Fruit fly (Drosophila melanogaster) whole organism, embryonic: ENCODE measurements around the gene BNIP3.
A peak's percentile ranks its signal among the peaks of the same experiment; 100 is the strongest.

ENCODE experiments used
- Abd-B ChIP-seq: fragments of 200-800 bp; sonication (Bioruptor generic); optimal IDR thresholded peaks from 2 replicates; lab custom pipeline; 2018; ENCODE audit warnings: missing biosample characterization, mild to moderate bottlenecking, missing genetic modification characterization, moderate library complexity
- Blimp-1 ChIP-seq: fragments of 200-800 bp; sonication (Bioruptor generic); optimal IDR thresholded peaks from 3 replicates; lab custom pipeline; 2018; ENCODE audit warnings: missing biosample characterization, missing genetic modification characterization, mild to moderate bottlenecking, moderate library complexity, missing genetic modification reagents
- C15 ChIP-seq: fragments of 200-800 bp; sonication (Bioruptor generic); IDR thresholded peaks from 3 replicates; pipeline ENCODE4 v1.3.6; 2022; ENCODE audit warnings: missing biosample characterization, missing genetic modification characterization
- CG10209 ChIP-seq: fragments of 200-800 bp; sonication (Bioruptor generic); optimal IDR thresholded peaks from 3 replicates; lab custom pipeline; 2017; ENCODE audit warnings: missing biosample characterization, mild to moderate bottlenecking, missing genetic modification characterization, missing genetic modification reagents
- CG11456 ChIP-seq: fragments of 200-800 bp; sonication (Bioruptor generic); IDR thresholded peaks from 3 replicates; pipeline ENCODE4 v1.3.6; 2022; ENCODE audit warnings: missing biosample characterization, missing genetic modification characterization
- CG11696 ChIP-seq: fragments of 200-800 bp; sonication (Bioruptor generic); IDR thresholded peaks from 2 replicates; pipeline ENCODE4 v1.3.6; 2022; ENCODE audit warnings: missing biosample characterization, missing genetic modification characterization
- CG12071 ChIP-seq: fragments of 200-800 bp; sonication (Bioruptor generic); optimal IDR thresholded peaks from 3 replicates; lab custom pipeline; 2018; ENCODE audit warnings: missing biosample characterization, mild to moderate bottlenecking, missing genetic modification characterization
- CG12219 ChIP-seq: fragments of 200-800 bp; sonication (Bioruptor generic); optimal IDR thresholded peaks from 3 replicates; lab custom pipeline; 2018; ENCODE audit warnings: missing biosample characterization, mild to moderate bottlenecking, missing genetic modification characterization
- CG12744 ChIP-seq: fragments of 200-800 bp; sonication (Bioruptor generic); optimal IDR thresholded peaks from 2 replicates; lab custom pipeline; 2016; ENCODE audit warnings: missing biosample characterization, missing genetic modification characterization
- CG13123 ChIP-seq: fragments of 200-800 bp; sonication (Bioruptor generic); optimal IDR thresholded peaks from 2 replicates; lab custom pipeline; 2016; ENCODE audit warnings: missing biosample characterization, missing genetic modification characterization
- CG15479 ChIP-seq: fragments of 200-800 bp; sonication (Bioruptor generic); optimal IDR thresholded peaks from 3 replicates; lab custom pipeline; 2019; ENCODE audit warnings: missing biosample characterization, mild to moderate bottlenecking, missing genetic modification characterization, moderate library complexity
- CG16815 ChIP-seq: fragments of 200-800 bp; sonication (Bioruptor generic); optimal IDR thresholded peaks from 3 replicates; lab custom pipeline; 2017; ENCODE audit warnings: missing biosample characterization, mild to moderate bottlenecking, missing genetic modification characterization
- CG16863 ChIP-seq: fragments of 200-800 bp; sonication (Bioruptor generic); optimal IDR thresholded peaks from 3 replicates; lab custom pipeline; 2016; ENCODE audit warnings: missing biosample characterization, missing genetic modification characterization
- CG17612 ChIP-seq: fragments of 200-800 bp; sonication (Bioruptor generic); IDR thresholded peaks from 2 replicates; pipeline ENCODE4 v1.3.6; 2022; ENCODE audit warnings: missing biosample characterization, missing genetic modification characterization
- CG1832 ChIP-seq: fragments of 200-800 bp; sonication (Bioruptor generic); optimal IDR thresholded peaks from 2 replicates; lab custom pipeline; 2017; ENCODE audit warnings: missing biosample characterization, mild to moderate bottlenecking, missing genetic modification characterization, inconsistent platforms
- CG18599 ChIP-seq: fragments of 200-800 bp; sonication (Bioruptor generic); optimal IDR thresholded peaks from 3 replicates; lab custom pipeline; 2017; ENCODE audit warnings: missing biosample characterization, missing genetic modification characterization, mild to moderate bottlenecking, moderate library complexity, missing genetic modification reagents
- CG2120 ChIP-seq: fragments of 200-800 bp; sonication (Bioruptor generic); optimal IDR thresholded peaks from 3 replicates; lab custom pipeline; 2016; ENCODE audit warnings: missing biosample characterization, missing genetic modification characterization
- CG2202 ChIP-seq: fragments of 200-800 bp; sonication (Bioruptor generic); optimal IDR thresholded peaks from 2 replicates; lab custom pipeline; 2018; ENCODE audit warnings: missing biosample characterization, mild to moderate bottlenecking, missing genetic modification characterization
- CG31224 ChIP-seq: fragments of 200-800 bp; sonication (Bioruptor generic); IDR thresholded peaks from 2 replicates; pipeline ENCODE4 v1.3.6; 2022; ENCODE audit warnings: missing biosample characterization, missing genetic modification characterization
- CG3163 ChIP-seq: fragments of 200-800 bp; sonication (Bioruptor generic); optimal IDR thresholded peaks from 3 replicates; lab custom pipeline; 2016; ENCODE audit warnings: missing biosample characterization, missing genetic modification characterization
- CG32772 ChIP-seq: fragments of 200-800 bp; sonication (Bioruptor generic); IDR thresholded peaks from 2 replicates; pipeline ENCODE4 v1.3.6; 2022; ENCODE audit warnings: missing biosample characterization, missing genetic modification characterization
- CG33557 ChIP-seq: fragments of 200-800 bp; sonication (Bioruptor generic); optimal IDR thresholded peaks from 2 replicates; lab custom pipeline; 2019; ENCODE audit warnings: missing biosample characterization, mild to moderate bottlenecking, missing genetic modification characterization, moderate library complexity
- CG4424 ChIP-seq: fragments of 200-800 bp; sonication (Bioruptor generic); optimal IDR thresholded peaks from 3 replicates; lab custom pipeline; 2016; ENCODE audit warnings: missing biosample characterization, missing genetic modification characterization
- CG6765 ChIP-seq: fragments of 200-800 bp; sonication (Bioruptor generic); optimal IDR thresholded peaks from 3 replicates; lab custom pipeline; 2017; ENCODE audit warnings: missing biosample characterization, mild to moderate bottlenecking, missing genetic modification characterization
- CG8089 ChIP-seq: fragments of 200-800 bp; sonication (Bioruptor generic); optimal IDR thresholded peaks from 3 replicates; lab custom pipeline; 2016; ENCODE audit warnings: missing biosample characterization, missing genetic modification characterization
- CG8944 ChIP-seq: fragments of 200-800 bp; sonication (Bioruptor generic); optimal IDR thresholded peaks from 3 replicates; lab custom pipeline; 2016; ENCODE audit warnings: missing biosample characterization, missing genetic modification characterization
- CG9876 ChIP-seq: fragments of 200-800 bp; sonication (Bioruptor generic); optimal IDR thresholded peaks from 2 replicates; lab custom pipeline; 2016; ENCODE audit warnings: missing biosample characterization, missing genetic modification characterization
- Hmx ChIP-seq: fragments of 200-800 bp; sonication (Bioruptor generic); optimal IDR thresholded peaks from 2 replicates; lab custom pipeline; 2016; ENCODE audit warnings: missing biosample characterization, missing genetic modification characterization
- Hr3 ChIP-seq: fragments of 200-800 bp; sonication (Bioruptor generic); optimal IDR thresholded peaks from 3 replicates; lab custom pipeline; 2016; ENCODE audit warnings: missing biosample characterization, missing genetic modification characterization
- Hr51 ChIP-seq, 2 experiments: fragments of 200-800 bp; sonication (Bioruptor generic); optimal IDR thresholded peaks; 2 replicates in 1 of 2; 3 replicates in 1 of 2; lab custom pipeline; 2016 to 2018; ENCODE audit warnings: missing biosample characterization in 2 of 2, missing genetic modification characterization in 2 of 2, mild to moderate bottlenecking in 1 of 2, moderate library complexity in 1 of 2
- MESR4 ChIP-seq: fragments of 200-800 bp; sonication (Bioruptor generic); optimal IDR thresholded peaks from 2 replicates; lab custom pipeline; 2018; ENCODE audit warnings: missing biosample characterization, mild to moderate bottlenecking, missing genetic modification characterization, moderate library complexity
- NFAT ChIP-seq: fragments of 200-800 bp; sonication (Bioruptor generic); IDR thresholded peaks from 2 replicates; pipeline ENCODE4 v1.3.6; 2022; ENCODE audit warnings: missing biosample characterization, missing genetic modification characterization
- Nf-YA ChIP-seq: fragments of 200-800 bp; sonication (Bioruptor generic); IDR thresholded peaks from 2 replicates; pipeline ENCODE4 v1.3.6; 2022; ENCODE audit warnings: missing biosample characterization, missing genetic modification characterization
- Nf-YB ChIP-seq: fragments of 200-800 bp; sonication (Bioruptor generic); optimal IDR thresholded peaks from 3 replicates; lab custom pipeline; 2019; ENCODE audit warnings: missing biosample characterization, mild to moderate bottlenecking, missing genetic modification characterization, moderate library complexity
- Sox102F ChIP-seq: fragments of 200-800 bp; sonication (Bioruptor generic); optimal IDR thresholded peaks from 2 replicates; lab custom pipeline; 2018; ENCODE audit warnings: missing biosample characterization, mild to moderate bottlenecking, missing genetic modification characterization, moderate library complexity
- amos ChIP-seq: fragments of 200-800 bp; sonication (Bioruptor generic); IDR thresholded peaks from 2 replicates; pipeline ENCODE4 v1.3.6; 2022; ENCODE audit warnings: missing biosample characterization, missing genetic modification characterization; ENCODE audit not compliant: partially characterized antibody
- ash1 ChIP-seq: fragments of 200-800 bp; sonication (Bioruptor generic); optimal IDR thresholded peaks from 2 replicates; lab custom pipeline; 2018; ENCODE audit warnings: missing biosample characterization, mild to moderate bottlenecking, missing genetic modification characterization
- crc ChIP-seq: fragments of 200-800 bp; sonication (Bioruptor generic); optimal IDR thresholded peaks from 2 replicates; lab custom pipeline; 2016; ENCODE audit warnings: missing biosample characterization, missing genetic modification characterization
- dm ChIP-seq: fragments of 200-800 bp; sonication (Bioruptor generic); optimal IDR thresholded peaks from 3 replicates; lab custom pipeline; 2016; ENCODE audit warnings: missing biosample characterization, missing genetic modification characterization
- dmrt11E ChIP-seq: fragments of 200-800 bp; sonication (Bioruptor generic); optimal IDR thresholded peaks from 3 replicates; lab custom pipeline; 2018; ENCODE audit warnings: missing biosample characterization, mild to moderate bottlenecking, missing genetic modification characterization, moderate library complexity
- gce ChIP-seq: fragments of 200-800 bp; sonication (Bioruptor generic); IDR thresholded peaks from 3 replicates; pipeline ENCODE4 v1.3.6; 2022; ENCODE audit warnings: missing biosample characterization, missing genetic modification characterization
- ind ChIP-seq: fragments of 200-800 bp; sonication (Bioruptor generic); optimal IDR thresholded peaks from 3 replicates; lab custom pipeline; 2016; ENCODE audit warnings: missing biosample characterization, missing genetic modification characterization
- maf-S ChIP-seq: fragments of 200-800 bp; sonication (Bioruptor generic); optimal IDR thresholded peaks from 2 replicates; lab custom pipeline; 2016; ENCODE audit warnings: missing biosample characterization, missing genetic modification characterization
- ro ChIP-seq: fragments of 200-800 bp; sonication (Bioruptor generic); IDR thresholded peaks from 2 replicates; pipeline ENCODE4 v1.3.6; 2022; ENCODE audit warnings: missing biosample characterization, missing genetic modification characterization
- sob ChIP-seq: fragments of 200-800 bp; sonication (Bioruptor generic); IDR thresholded peaks from 2 replicates; pipeline ENCODE4 v1.3.6; 2022; ENCODE audit warnings: missing biosample characterization, missing genetic modification characterization
- stwl ChIP-seq: fragments of 200-800 bp; sonication (Bioruptor generic); optimal IDR thresholded peaks from 3 replicates; lab custom pipeline; 2018; ENCODE audit warnings: missing biosample characterization, mild to moderate bottlenecking, missing genetic modification characterization, moderate library complexity
- sug ChIP-seq: fragments of 200-800 bp; optimal IDR thresholded peaks from 2 replicates; lab custom pipeline; 2019; ENCODE audit warnings: missing biosample characterization, mild to moderate bottlenecking, missing genetic modification characterization, moderate library complexity
- tna ChIP-seq: fragments of 200-800 bp; sonication (Bioruptor generic); IDR thresholded peaks from 2 replicates; pipeline ENCODE4 v1.3.6; 2022; ENCODE audit warnings: missing biosample characterization, missing genetic modification characterization; ENCODE audit not compliant: partially characterized antibody
- twi ChIP-seq: fragments of 200-800 bp; optimal IDR thresholded peaks from 2 replicates; lab custom pipeline; 2019; ENCODE audit warnings: missing biosample characterization, mild to moderate bottlenecking, missing genetic modification characterization, moderate library complexity
- z ChIP-seq: fragments of 200-800 bp; sonication (Bioruptor generic); IDR thresholded peaks from 3 replicates; pipeline ENCODE4 v1.3.6; 2022; ENCODE audit warnings: missing biosample characterization, missing genetic modification characterization
- zen2 ChIP-seq: fragments of 200-800 bp; sonication (Bioruptor generic); IDR thresholded peaks from 3 replicates; pipeline ENCODE4 v1.3.6; 2022; ENCODE audit warnings: missing biosample characterization, missing genetic modification characterization; ENCODE audit not compliant: partially characterized antibody

The BNIP3 gene

dm6 chr3L:20470991-20471498, 48.1 kb downstream of the BNIP3 start (continued):
- peak; percentile 59; the same call in 1 of the 3 replicates for TF ChIP-seq gce
- no peak for TF ChIP-seq dm (GFP tag; lab: Kevin White, UChicago)
- TF ChIP-seq zen2 (GFP tag; lab: Robert Waterston, UW) = no peak
- TF ChIP-seq Nf-YA = peak; percentile 53; the same call in 1 of the 2 replicates
- TF ChIP-seq CG11696 (GFP tag; lab: Robert Waterston, UW) = peak; percentile 26; the same call in 1 of the 2 replicates
- no peak for TF ChIP-seq Abd-B
- no peak for TF ChIP-seq CG15479 (GFP tag; lab: Kevin White, UChicago)
- TF ChIP-seq tna (GFP tag; lab: Robert Waterston, UW) = no peak
- no peak for TF ChIP-seq maf-S
- TF ChIP-seq ash1 (GFP tag; lab: Kevin White, UChicago) = no peak
- TF ChIP-seq Blimp-1 (GFP tag; lab: Kevin White, UChicago) = peak; percentile 59
- TF ChIP-seq crc = no peak
- TF ChIP-seq CG1832 (GFP tag; lab: Kevin White, UChicago) = no peak
- TF ChIP-seq C15 (GFP tag; lab: Robert Waterston, UW) = no peak
- peak; percentile 41 for TF ChIP-seq CG18599 (GFP tag; lab: Kevin White, UChicago)
- TF ChIP-seq dmrt11E = peak; percentile 40
- TF ChIP-seq sug (tag; lab: Kevin White, UChicago) = peak; percentile 67
- TF ChIP-seq CG16863 (GFP tag; lab: Kevin White, UChicago) = no peak
- no peak for TF ChIP-seq MESR4 (GFP tag; lab: Kevin White, UChicago)
- no peak for TF ChIP-seq CG2202 (tag; lab: Kevin White, UChicago)
- peak; percentile 52 for TF ChIP-seq sob
- TF ChIP-seq stwl (tag; lab: Kevin White, UChicago) = no peak
- no peak for TF ChIP-seq CG9876
- no peak for TF ChIP-seq CG8089 (GFP tag; lab: Kevin White, UChicago)
- TF ChIP-seq CG32772 (GFP tag; lab: Robert Waterston, UW) = 0 out of 2 replicates have a peak, but pooled peaks have one; percentile 15
- no peak for TF ChIP-seq NFAT (GFP tag; lab: Robert Waterston, UW)
- TF ChIP-seq CG12071 (GFP tag; lab: Kevin White, UChicago) = peak; percentile 43
- peak; percentile 0 for TF ChIP-seq Nf-YB (GFP tag; lab: Kevin White, UChicago)
- TF ChIP-seq CG3163 (GFP tag; lab: Kevin White, UChicago) = no peak
- no peak for TF ChIP-seq amos
- TF ChIP-seq CG16815 (GFP tag; lab: Kevin White, UChicago) = no peak
- TF ChIP-seq CG10209 = peak; percentile 24
- TF ChIP-seq twi = no peak
- peak; percentile 67 for TF ChIP-seq Sox102F
- TF ChIP-seq CG4424 (GFP tag; lab: Kevin White, UChicago) = peak; percentile 19
- TF ChIP-seq CG2120 (GFP tag; lab: Kevin White, UChicago) = no peak
- TF ChIP-seq ro (GFP tag; lab: Robert Waterston, UW) = no peak
- no peak for TF ChIP-seq CG8944 (GFP tag; lab: Kevin White, UChicago)
- peak; percentile 13 for TF ChIP-seq Hr3
- TF ChIP-seq Hmx (GFP tag; lab: Kevin White, UChicago) = no peak
- TF ChIP-seq CG11456 (GFP tag; lab: Robert Waterston, UW) = no peak
- TF ChIP-seq CG13123 = no peak
- TF ChIP-seq CG17612 = no peak
- no peak for TF ChIP-seq CG31224 (GFP tag; lab: Robert Waterston, UW)
- TF ChIP-seq CG12219 (GFP tag; lab: Kevin White, UChicago) = peak; percentile 53
- peak in 1 of 2 experiments; percentile 70 for TF ChIP-seq Hr51 (GFP tag; optimal IDR thresholded peaks at IDR 0.05; lab: Kevin White, UChicago)
- no peak for TF ChIP-seq CG33557
- TF ChIP-seq CG12744 = no peak
- TF ChIP-seq ind (GFP tag; lab: Kevin White, UChicago) = peak; percentile 32
- no peak for TF ChIP-seq z (GFP tag; lab: Robert Waterston, UW)
- no peak for TF ChIP-seq CG6765
